Worm (Caenorhabditis elegans) whole organism, L2 larva: ENCODE data around the gene ddr-2.

Experiments
- C34F6.9 ChIP-seq: fragments of 150-350 bp; optimal IDR thresholded peaks from 2 replicates; lab custom pipeline; 2014; ENCODE audit warnings: missing biosample characterization, missing genetic modification characterization
- F13H6.1 ChIP-seq: sonication (generic microtip); optimal IDR thresholded peaks from 2 replicates; lab custom pipeline; 2016; ENCODE audit warnings: missing genetic modification characterization, missing compliant biosample characterization
- Y55F3AM.14 ChIP-seq: fragments of 200-800 bp; sonication (Bioruptor generic); optimal IDR thresholded peaks from 2 replicates; lab custom pipeline; 2018; ENCODE audit warnings: mild to moderate bottlenecking, missing genetic modification characterization, missing compliant biosample characterization
- ZK546.5 ChIP-seq: sonication (generic microtip); optimal IDR thresholded peaks from 2 replicates; lab custom pipeline; 2017; ENCODE audit warnings: missing biosample characterization, missing genetic modification characterization
- alr-1 ChIP-seq: fragments of 150-350 bp; optimal IDR thresholded peaks from 2 replicates; lab custom pipeline; 2014; ENCODE audit warnings: missing biosample characterization, missing genetic modification characterization
- blmp-1 ChIP-seq: sonication (generic microtip); optimal IDR thresholded peaks from 2 replicates; lab custom pipeline; 2017; ENCODE audit warnings: missing genetic modification characterization, mild to moderate bottlenecking, missing compliant biosample characterization, antibody characterized with exemption, moderate library complexity; ENCODE audit not compliant: insufficient read depth
- ceh-16 ChIP-seq: fragments of 150-350 bp; optimal IDR thresholded peaks from 2 replicates; lab custom pipeline; 2014; ENCODE audit warnings: missing biosample characterization, missing genetic modification characterization
- ceh-82 ChIP-seq: fragments of 150-350 bp; optimal IDR thresholded peaks from 2 replicates; lab custom pipeline; 2014; ENCODE audit warnings: missing biosample characterization, missing genetic modification characterization
- crh-2 ChIP-seq: sonication (generic microtip); optimal IDR thresholded peaks from 2 replicates; lab custom pipeline; 2017; ENCODE audit warnings: missing biosample characterization, missing genetic modification characterization
- fos-1 ChIP-seq: fragments of 150-350 bp; optimal IDR thresholded peaks from 2 replicates; lab custom pipeline; 2014; ENCODE audit warnings: missing biosample characterization, missing genetic modification characterization
- gmeb-1 ChIP-seq: fragments of 150-350 bp; optimal IDR thresholded peaks from 2 replicates; lab custom pipeline; 2014; ENCODE audit warnings: missing biosample characterization, missing genetic modification characterization
- lin-11 ChIP-seq: fragments of 150-350 bp; sonication (generic microtip); optimal IDR thresholded peaks from 2 replicates; lab custom pipeline; 2014; ENCODE audit warnings: missing biosample characterization, missing genetic modification characterization, inconsistent platforms, mixed read lengths
- lsy-2 ChIP-seq, 2 experiments: fragments of 150-350 bp in 1 of 2; sonication (generic microtip) in 1 of 2; optimal IDR thresholded peaks; 2 replicates each; lab custom pipeline; 2014 to 2017; ENCODE audit warnings: missing biosample characterization in 2 of 2, missing genetic modification characterization in 2 of 2
- mab-5 ChIP-seq: fragments of 150-350 bp; optimal IDR thresholded peaks from 2 replicates; lab custom pipeline; 2014; ENCODE audit warnings: missing biosample characterization, missing genetic modification characterization
- mbf-1 ChIP-seq: sonication (generic microtip); optimal IDR thresholded peaks from 2 replicates; lab custom pipeline; 2017; ENCODE audit warnings: missing biosample characterization, missing genetic modification characterization
- mdl-1 ChIP-seq, 2 experiments: fragments of 150-350 bp in 1 of 2; sonication (generic microtip) in 1 of 2; optimal IDR thresholded peaks; 2 replicates each; lab custom pipeline; 2017; ENCODE audit warnings: missing biosample characterization in 2 of 2, missing genetic modification characterization in 2 of 2
- nhr-10 ChIP-seq: sonication (generic microtip); optimal IDR thresholded peaks from 2 replicates; lab custom pipeline; 2017; ENCODE audit warnings: missing biosample characterization, missing genetic modification characterization
- nhr-11 ChIP-seq: fragments of 150-350 bp; optimal IDR thresholded peaks from 2 replicates; lab custom pipeline; 2014; ENCODE audit warnings: missing biosample characterization, missing genetic modification characterization
- nhr-12 ChIP-seq: fragments of 150-350 bp; optimal IDR thresholded peaks from 2 replicates; lab custom pipeline; 2014; ENCODE audit warnings: missing biosample characterization, missing genetic modification characterization
- nhr-21 ChIP-seq: fragments of 150-350 bp; optimal IDR thresholded peaks from 2 replicates; lab custom pipeline; 2014; ENCODE audit warnings: missing biosample characterization, missing genetic modification characterization
- nhr-23 ChIP-seq: fragments of 150-350 bp; optimal IDR thresholded peaks from 2 replicates; lab custom pipeline; 2014; ENCODE audit warnings: missing biosample characterization, missing genetic modification reagents, missing genetic modification characterization
- nhr-237 ChIP-seq: fragments of 150-350 bp; optimal IDR thresholded peaks from 2 replicates; lab custom pipeline; 2014; ENCODE audit warnings: missing biosample characterization, missing genetic modification characterization
- nhr-25 ChIP-seq: fragments of 150-350 bp; sonication (generic microtip); optimal IDR thresholded peaks from 3 replicates; lab custom pipeline; 2014; ENCODE audit warnings: missing biosample characterization, missing genetic modification characterization
- nhr-6 ChIP-seq: fragments of 150-350 bp; optimal IDR thresholded peaks from 2 replicates; lab custom pipeline; 2014; ENCODE audit warnings: missing biosample characterization, missing genetic modification characterization
- nhr-77 ChIP-seq: fragments of 150-350 bp; optimal IDR thresholded peaks from 2 replicates; lab custom pipeline; 2014; ENCODE audit warnings: missing biosample characterization, missing genetic modification characterization
- peb-1 ChIP-seq: fragments of 150-350 bp; optimal IDR thresholded peaks from 2 replicates; lab custom pipeline; 2014; ENCODE audit warnings: missing biosample characterization, missing genetic modification characterization
- sem-4 ChIP-seq: fragments of 150-350 bp; optimal IDR thresholded peaks from 2 replicates; lab custom pipeline; 2014; ENCODE audit warnings: missing biosample characterization, missing genetic modification reagents, missing genetic modification characterization
- sma-9 ChIP-seq, 2 experiments: fragments of 150-350 bp in 1 of 2; sonication (generic microtip) in 1 of 2; optimal IDR thresholded peaks; 2 replicates each; lab custom pipeline; 2014 to 2016; ENCODE audit warnings: missing genetic modification characterization in 2 of 2, mild to moderate bottlenecking in 1 of 2, missing biosample characterization in 1 of 2, missing compliant biosample characterization in 1 of 2, missing genetic modification reagents in 1 of 2, moderate library complexity in 1 of 2
- snpc-4 ChIP-seq: fragments of 150-350 bp; optimal IDR thresholded peaks from 2 replicates; lab custom pipeline; 2014; ENCODE audit warnings: missing biosample characterization, missing genetic modification characterization
- unc-39 ChIP-seq: fragments of 150-350 bp; optimal IDR thresholded peaks from 2 replicates; lab custom pipeline; 2014; ENCODE audit warnings: missing biosample characterization, missing genetic modification characterization
- unc-55 ChIP-seq: fragments of 150-350 bp; sonication (generic microtip); optimal IDR thresholded peaks from 3 replicates; lab custom pipeline; 2014; ENCODE audit warnings: missing biosample characterization, missing genetic modification reagents, missing genetic modification characterization
- unc-62 ChIP-seq: fragments of 150-350 bp; optimal IDR thresholded peaks from 2 replicates; lab custom pipeline; 2014; ENCODE audit warnings: missing biosample characterization, missing genetic modification reagents, missing genetic modification characterization
- zag-1 ChIP-seq: fragments of 150-350 bp; optimal IDR thresholded peaks from 2 replicates; lab custom pipeline; 2014; ENCODE audit warnings: missing biosample characterization, missing genetic modification characterization
- ztf-1 ChIP-seq: fragments of 200-800 bp; sonication (Bioruptor generic); conservative IDR thresholded peaks from 2 replicates; pipeline ENCODE4 v1.3.6; 2022; ENCODE audit warnings: missing genetic modification characterization, missing compliant biosample characterization
- ztf-11 ChIP-seq: sonication (generic microtip); optimal IDR thresholded peaks from 2 replicates; lab custom pipeline; 2017; ENCODE audit warnings: missing biosample characterization, missing genetic modification characterization

Gene ddr-2

DNA sequence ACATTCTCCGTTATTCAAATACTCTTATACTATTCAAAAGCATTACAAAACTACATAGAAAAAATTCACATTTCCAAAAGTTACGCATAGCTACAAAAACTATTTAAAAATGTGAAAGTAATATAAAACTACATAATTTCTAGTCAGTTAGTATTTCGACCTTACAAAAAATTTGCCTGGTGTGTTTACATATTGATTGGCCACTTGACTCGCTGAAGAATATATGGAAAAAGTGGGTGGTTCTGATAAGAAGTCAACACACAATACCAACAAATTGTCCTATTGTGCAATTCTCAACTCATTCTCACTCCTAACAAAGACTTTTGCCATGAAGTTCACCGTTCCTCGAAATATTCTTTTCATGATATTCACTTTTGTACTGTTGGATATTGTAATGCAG is 16.5 kb upstream of the ddr-2 start, which contains the start of gene K09C4.1:
Gene K09C4.1 (plus strand): TSS at position 301 of the 400 bp plus-strand sequence.
- no peak for TF ChIP-seq nhr-12
- TF ChIP-seq lin-11: no peak
- no peak for TF ChIP-seq unc-39 (tag; lab: Kevin White, UChicago)
- no peak for TF ChIP-seq mab-5 (tag; lab: Kevin White, UChicago)

DNA sequence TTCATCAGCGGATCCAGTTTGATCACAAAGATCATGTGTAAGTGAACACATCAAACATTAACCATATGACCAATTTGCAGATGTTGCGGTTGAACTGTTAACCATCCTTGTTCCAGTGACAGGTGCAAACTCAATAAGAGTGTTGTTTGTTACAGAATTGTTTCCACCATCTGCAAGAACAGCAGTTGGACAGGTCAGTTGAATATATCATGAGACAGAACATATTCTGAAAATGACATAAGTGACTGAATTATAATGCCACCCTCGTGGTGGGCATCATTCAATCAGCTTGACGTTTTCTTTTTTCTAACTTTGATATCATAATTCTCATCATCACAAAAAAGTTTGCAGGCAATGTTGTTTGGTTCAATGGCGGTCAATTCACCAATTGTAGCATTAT is 14.5 kb upstream of the ddr-2 start:
- TF ChIP-seq blmp-1 (tag; lab: Kevin White, UChicago) (no peak), nhr-237 (tag; lab: Kevin White, UChicago) (no peak), ZK546.5 (tag; lab: Kevin White, UChicago) (no peak), sma-9 (GFP tag; optimal IDR thresholded peaks at IDR 0.05; lab: Kevin White, UChicago) (no peak), sma-9 (tag; optimal IDR thresholded peaks at IDR 0.05; lab: Kevin White, UChicago) (no peak), alr-1 (no peak), mdl-1 (tag; optimal IDR thresholded peaks at IDR 0.05; lab: Kevin White, UChicago) (no peak), unc-62 (GFP tag; lab: Kevin White, UChicago) (no peak), fos-1 (tag; lab: Kevin White, UChicago) (no peak), F13H6.1 (tag; lab: Kevin White, UChicago) (no peak), C34F6.9 (tag; lab: Kevin White, UChicago) (no peak), snpc-4 (no peak), ceh-16 (tag; lab: Kevin White, UChicago) (no peak), nhr-6 (tag; lab: Kevin White, UChicago) (no peak), lsy-2 (tag; optimal IDR thresholded peaks at IDR 0.05; lab: Kevin White, UChicago) (no peak), nhr-77 (no peak), Y55F3AM.14 (no peak)

DNA sequence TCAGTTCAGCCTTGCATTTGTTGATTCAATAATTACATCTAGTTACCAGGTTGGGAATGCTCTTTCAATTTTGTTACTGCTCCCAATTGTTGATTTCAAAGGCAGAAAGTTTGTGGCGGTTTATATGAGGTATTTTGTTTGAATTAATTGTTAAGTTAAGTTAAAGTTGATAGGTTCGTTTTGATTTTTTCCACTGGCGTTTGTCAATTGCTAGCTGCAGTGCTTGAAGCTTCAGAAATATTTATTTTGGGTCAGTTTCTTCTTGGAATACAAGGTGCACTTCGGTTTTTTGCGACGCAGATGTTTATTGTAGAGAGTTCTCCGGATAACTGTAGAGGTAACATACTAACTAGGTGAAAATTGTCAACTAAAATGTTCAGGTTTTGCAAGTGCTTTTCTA is 13.3 kb upstream of the ddr-2 start, which contains the start of gene F11D5.5:
Gene F11D5.5 (plus strand): TSS at position 301 of the 400 bp plus-strand sequence.
- TF ChIP-seq unc-39 (tag; lab: Kevin White, UChicago) (no peak), nhr-11 (tag; lab: Kevin White, UChicago) (no peak), mdl-1 (tag; optimal IDR thresholded peaks at IDR 0.05; lab: Kevin White, UChicago) (no peak), nhr-23 (tag; lab: Kevin White, UChicago) (no peak), ceh-82 (tag; lab: Kevin White, UChicago) (no peak), ceh-16 (tag; lab: Kevin White, UChicago) (no peak), gmeb-1 (tag; lab: Kevin White, UChicago) (no peak), nhr-77 (no peak), nhr-10 (tag; lab: Kevin White, UChicago) (no peak), unc-55 (GFP tag; lab: Kevin White, UChicago) (no peak), nhr-25 (tag; lab: Kevin White, UChicago) (no peak), unc-62 (GFP tag; lab: Kevin White, UChicago) (no peak), sem-4 (no peak), zag-1 (no peak), ztf-11 (tag; lab: Kevin White, UChicago) (no peak), nhr-21 (no peak), lin-11 (no peak), F13H6.1 (tag; lab: Kevin White, UChicago) (no peak)
- TF ChIP-seq, all 48 proteins: peak for 0

DNA sequence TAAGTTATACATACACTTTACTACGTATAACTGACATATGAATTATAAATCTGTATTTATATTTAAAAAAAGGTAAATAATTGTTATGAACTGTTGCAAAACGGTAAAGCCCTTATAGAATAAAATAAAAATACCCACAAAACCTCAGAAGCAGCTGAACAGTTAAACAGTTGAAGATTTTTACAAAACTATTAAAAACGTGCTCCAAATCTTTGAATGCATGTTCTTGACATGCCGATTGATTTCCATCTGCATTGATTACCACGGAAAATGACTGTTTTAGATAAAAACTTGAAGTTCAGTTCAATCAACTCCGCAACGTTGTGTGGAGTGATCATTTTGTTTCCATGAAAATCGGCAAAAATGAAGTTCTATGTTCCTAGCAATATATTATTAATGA is 11.0 kb upstream of the ddr-2 start, which contains the start of gene F11D5.7:
Gene F11D5.7 (plus strand): TSS at position 301 of the 400 bp plus-strand sequence.
- TF ChIP-seq blmp-1 (tag; lab: Kevin White, UChicago) (no peak), ztf-1 (GFP tag; lab: Robert Waterston, UW) (no peak), fos-1 (tag; lab: Kevin White, UChicago) (no peak), snpc-4 (no peak), nhr-12 (no peak), mbf-1 (no peak), nhr-6 (tag; lab: Kevin White, UChicago) (no peak), ZK546.5 (tag; lab: Kevin White, UChicago) (no peak), crh-2 (tag; lab: Kevin White, UChicago) (no peak), peb-1 (tag; lab: Kevin White, UChicago) (no peak), ceh-82 (tag; lab: Kevin White, UChicago) (no peak), nhr-77 (no peak)
- TF ChIP-seq, all 48 proteins: peak for 0
